Fruit fly (Drosophila melanogaster): ENCODE data around the gene CG12065.

dm6 chrX:8576675-8577074 is 2.6 kb downstream of the CG12065 start:
- no peak for TF ChIP-seq sqz (GFP tag; optimal IDR thresholded peaks at IDR 0.05)
- no peak for TF ChIP-seq CG33557 (GFP tag; optimal IDR thresholded peaks at IDR 0.05)

Measured in whole organism, embryonic.